Worm (Caenorhabditis elegans) whole organism, L3 larva: ENCODE measurements around the gene Y94H6A.12.

Experiments
- R02D3.7 ChIP-seq: fragments of 150-350 bp; optimal IDR thresholded peaks from 2 replicates; lab custom pipeline; 2014; ENCODE audit warnings: missing biosample characterization, missing genetic modification characterization
- ZK546.5 ChIP-seq: sonication (generic microtip); optimal IDR thresholded peaks from 2 replicates; lab custom pipeline; 2017; ENCODE audit warnings: missing biosample characterization, missing genetic modification characterization
- aly-2 ChIP-seq: fragments of 150-350 bp; optimal IDR thresholded peaks from 2 replicates; lab custom pipeline; 2014; ENCODE audit warnings: missing biosample characterization, missing genetic modification characterization
- ceh-16 ChIP-seq: sonication (generic microtip); optimal IDR thresholded peaks from 2 replicates; lab custom pipeline; 2017; ENCODE audit warnings: missing biosample characterization, missing genetic modification characterization
- ceh-28 ChIP-seq: fragments of 150-350 bp; optimal IDR thresholded peaks from 2 replicates; lab custom pipeline; 2014; ENCODE audit warnings: missing biosample characterization, missing genetic modification reagents, missing genetic modification characterization
- ceh-82 ChIP-seq: fragments of 150-350 bp; optimal IDR thresholded peaks from 2 replicates; lab custom pipeline; 2014; ENCODE audit warnings: missing biosample characterization, missing genetic modification characterization
- ceh-9 ChIP-seq: sonication (generic microtip); optimal IDR thresholded peaks from 2 replicates; lab custom pipeline; 2018; ENCODE audit warnings: missing biosample characterization, missing genetic modification characterization
- daf-12 ChIP-seq: fragments of 150-350 bp; optimal IDR thresholded peaks from 2 replicates; lab custom pipeline; 2014; ENCODE audit warnings: missing biosample characterization, missing genetic modification reagents, missing genetic modification characterization
- egl-27 ChIP-seq: sonication (generic microtip); optimal IDR thresholded peaks from 4 replicates; lab custom pipeline; 2017; ENCODE audit warnings: missing biosample characterization, missing genetic modification reagents, missing genetic modification characterization
- egl-5 ChIP-seq: fragments of 150-350 bp; optimal IDR thresholded peaks from 2 replicates; lab custom pipeline; 2017; ENCODE audit warnings: missing biosample characterization, missing genetic modification reagents, missing genetic modification characterization, inconsistent platforms
- elt-1 ChIP-seq: fragments of 150-350 bp; optimal IDR thresholded peaks from 2 replicates; lab custom pipeline; 2014; ENCODE audit warnings: missing biosample characterization, missing genetic modification characterization
- elt-2 ChIP-seq: sonication (generic microtip); optimal IDR thresholded peaks from 2 replicates; lab custom pipeline; 2016; ENCODE audit warnings: missing genetic modification reagents, mild to moderate bottlenecking, missing genetic modification characterization, missing compliant biosample characterization
- elt-3 ChIP-seq, 3 experiments: fragments of 150-350 bp in 1 of 3; sonication (generic microtip) in 2 of 3; optimal IDR thresholded peaks; 2 replicates in 2 of 3; 4 replicates in 1 of 3; lab custom pipeline; 2014 to 2017; ENCODE audit warnings: missing biosample characterization in 3 of 3, missing genetic modification characterization in 3 of 3
- fkh-10 ChIP-seq: sonication (generic microtip); optimal IDR thresholded peaks from 2 replicates; lab custom pipeline; 2017; ENCODE audit warnings: missing biosample characterization, missing genetic modification reagents, missing genetic modification characterization
- fkh-2 ChIP-seq: fragments of 150-350 bp; optimal IDR thresholded peaks from 2 replicates; lab custom pipeline; 2014; ENCODE audit warnings: missing biosample characterization, missing genetic modification reagents, missing genetic modification characterization
- fos-1 ChIP-seq: fragments of 150-350 bp; optimal IDR thresholded peaks from 2 replicates; lab custom pipeline; 2014; ENCODE audit warnings: missing biosample characterization, missing genetic modification characterization
- hmg-11 ChIP-seq: sonication (generic microtip); optimal IDR thresholded peaks from 2 replicates; lab custom pipeline; 2016; ENCODE audit warnings: missing genetic modification characterization, missing compliant biosample characterization
- jun-1 ChIP-seq: fragments of 150-350 bp; optimal IDR thresholded peaks from 2 replicates; lab custom pipeline; 2014; ENCODE audit warnings: missing biosample characterization, missing genetic modification reagents, missing genetic modification characterization
- lin-15B ChIP-seq: fragments of 150-350 bp; optimal IDR thresholded peaks from 2 replicates; lab custom pipeline; 2014; ENCODE audit warnings: missing biosample characterization, missing genetic modification characterization
- lin-39 ChIP-seq: fragments of 150-350 bp; optimal IDR thresholded peaks from 2 replicates; lab custom pipeline; 2018; ENCODE audit warnings: missing biosample characterization, missing genetic modification reagents, missing genetic modification characterization
- lsy-12 ChIP-seq: sonication (generic microtip); optimal IDR thresholded peaks from 2 replicates; lab custom pipeline; 2016; ENCODE audit warnings: mild to moderate bottlenecking, missing genetic modification characterization, missing compliant biosample characterization
- mdl-1 ChIP-seq: fragments of 150-350 bp; optimal IDR thresholded peaks from 2 replicates; lab custom pipeline; 2014; ENCODE audit warnings: missing biosample characterization, missing genetic modification characterization
- mml-1 ChIP-seq: fragments of 150-350 bp; sonication (generic microtip); optimal IDR thresholded peaks from 3 replicates; lab custom pipeline; 2014; ENCODE audit warnings: missing biosample characterization, missing genetic modification characterization
- nfya-1 ChIP-seq: sonication (generic microtip); optimal IDR thresholded peaks from 2 replicates; lab custom pipeline; 2017; ENCODE audit warnings: missing genetic modification characterization, mild to moderate bottlenecking, missing compliant biosample characterization, antibody characterized with exemption, moderate library complexity; ENCODE audit not compliant: insufficient read depth
- nhr-11 ChIP-seq: fragments of 150-350 bp; optimal IDR thresholded peaks from 2 replicates; lab custom pipeline; 2014; ENCODE audit warnings: missing biosample characterization, missing genetic modification characterization
- nhr-23 ChIP-seq: fragments of 150-350 bp; optimal IDR thresholded peaks from 2 replicates; lab custom pipeline; 2014; ENCODE audit warnings: missing biosample characterization, missing genetic modification reagents, missing genetic modification characterization
- nhr-25 ChIP-seq: sonication (generic microtip); optimal IDR thresholded peaks from 2 replicates; lab custom pipeline; 2017; ENCODE audit warnings: missing biosample characterization, missing genetic modification characterization
- nhr-28 ChIP-seq: fragments of 150-350 bp; optimal IDR thresholded peaks from 2 replicates; lab custom pipeline; 2014; ENCODE audit warnings: missing biosample characterization, missing genetic modification characterization
- nhr-43 ChIP-seq: sonication (generic microtip); optimal IDR thresholded peaks from 2 replicates; lab custom pipeline; 2016; ENCODE audit warnings: mild to moderate bottlenecking, missing genetic modification characterization, missing compliant biosample characterization; ENCODE audit not compliant: poor library complexity, severe bottlenecking
- nhr-67 ChIP-seq: fragments of 150-350 bp; optimal IDR thresholded peaks from 2 replicates; lab custom pipeline; 2014; ENCODE audit warnings: missing biosample characterization, missing genetic modification characterization
- nhr-76 ChIP-seq: fragments of 150-350 bp; sonication (generic microtip); optimal IDR thresholded peaks from 5 replicates; lab custom pipeline; 2014; ENCODE audit warnings: missing biosample characterization, missing genetic modification characterization
- nhr-77 ChIP-seq: fragments of 150-350 bp; optimal IDR thresholded peaks from 2 replicates; lab custom pipeline; 2014; ENCODE audit warnings: missing biosample characterization, missing genetic modification characterization
- pha-4 ChIP-seq: fragments of 150-350 bp; optimal IDR thresholded peaks from 2 replicates; lab custom pipeline; 2014; ENCODE audit warnings: missing biosample characterization, missing genetic modification reagents, missing genetic modification characterization
- pqm-1 ChIP-seq: fragments of 150-350 bp; optimal IDR thresholded peaks from 2 replicates; lab custom pipeline; 2017; ENCODE audit warnings: missing biosample characterization, missing genetic modification characterization, inconsistent platforms
- sea-2 ChIP-seq: fragments of 150-350 bp; sonication (generic microtip); optimal IDR thresholded peaks from 4 replicates; lab custom pipeline; 2014; ENCODE audit warnings: missing biosample characterization, missing genetic modification reagents, missing genetic modification characterization
- skn-1 ChIP-seq: fragments of 150-350 bp; optimal IDR thresholded peaks from 2 replicates; lab custom pipeline; 2014; ENCODE audit warnings: missing biosample characterization, missing genetic modification characterization
- snpc-4 ChIP-seq: fragments of 150-350 bp; optimal IDR thresholded peaks from 2 replicates; lab custom pipeline; 2014; ENCODE audit warnings: missing biosample characterization, missing genetic modification characterization
- tbx-2 ChIP-seq: sonication (generic microtip); optimal IDR thresholded peaks from 2 replicates; lab custom pipeline; 2016; ENCODE audit warnings: mild to moderate bottlenecking, missing genetic modification characterization, missing compliant biosample characterization
- unc-62 ChIP-seq: fragments of 150-350 bp; sonication (generic microtip); optimal IDR thresholded peaks from 4 replicates; lab custom pipeline; 2014; ENCODE audit warnings: missing biosample characterization, missing genetic modification reagents, missing genetic modification characterization
- zag-1 ChIP-seq: fragments of 150-350 bp; optimal IDR thresholded peaks from 2 replicates; lab custom pipeline; 2014; ENCODE audit warnings: missing biosample characterization, missing genetic modification characterization
- ztf-11 ChIP-seq: fragments of 150-350 bp; optimal IDR thresholded peaks from 2 replicates; lab custom pipeline; 2014; ENCODE audit warnings: missing biosample characterization, missing genetic modification characterization
- ztf-4 ChIP-seq: fragments of 150-350 bp; optimal IDR thresholded peaks from 2 replicates; lab custom pipeline; 2014; ENCODE audit warnings: missing biosample characterization, missing genetic modification characterization

Gene Y94H6A.12

DNA sequence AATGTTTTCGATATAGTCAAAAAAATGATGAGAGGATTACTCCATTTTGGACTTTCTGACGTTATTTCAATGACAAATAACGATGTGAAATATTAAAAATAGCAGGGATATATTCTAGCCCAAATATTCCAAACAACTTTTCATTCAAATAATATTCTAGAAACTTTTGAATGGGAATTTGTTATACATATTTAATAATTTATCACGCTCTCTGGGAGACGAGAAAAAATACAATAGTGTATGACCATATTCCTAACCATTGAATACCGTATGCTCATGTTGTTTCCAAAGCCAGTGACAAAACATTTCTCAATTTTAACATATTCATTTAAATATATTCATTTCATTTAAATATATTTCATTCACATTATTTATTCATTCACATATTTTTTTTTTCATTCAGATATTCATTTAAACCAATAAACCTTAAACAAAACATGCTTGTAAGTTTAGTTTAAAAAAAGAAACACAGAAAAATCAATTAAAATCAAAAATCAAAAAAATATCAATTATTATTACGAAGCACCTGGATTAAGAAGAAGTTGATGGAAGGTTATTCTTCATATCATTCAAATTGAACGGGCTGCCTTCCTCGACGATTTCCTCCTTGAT, 3.1 kb downstream of the Y94H6A.12 start:
- no peak for TF ChIP-seq nhr-67
- peak; percentile 39 for TF ChIP-seq pha-4 (tag; lab: Kevin White, UChicago)
- TF ChIP-seq egl-5 (tag; lab: Kevin White, UChicago) = no peak
- no peak for TF ChIP-seq nhr-25 (tag; lab: Kevin White, UChicago)
- peak; percentile 52 for TF ChIP-seq fos-1 (tag; lab: Kevin White, UChicago)
- TF ChIP-seq ceh-16 = no peak
- no peak for TF ChIP-seq zag-1 (tag; lab: Kevin White, UChicago)
- no peak for TF ChIP-seq hmg-11 (tag; lab: Kevin White, UChicago)
- TF ChIP-seq ztf-11 (tag; lab: Kevin White, UChicago) = no peak
- peak; percentile 55 for TF ChIP-seq elt-2
- TF ChIP-seq jun-1 (tag; lab: Kevin White, UChicago) = no peak
- no peak for TF ChIP-seq nhr-28 (tag; lab: Kevin White, UChicago)

DNA sequence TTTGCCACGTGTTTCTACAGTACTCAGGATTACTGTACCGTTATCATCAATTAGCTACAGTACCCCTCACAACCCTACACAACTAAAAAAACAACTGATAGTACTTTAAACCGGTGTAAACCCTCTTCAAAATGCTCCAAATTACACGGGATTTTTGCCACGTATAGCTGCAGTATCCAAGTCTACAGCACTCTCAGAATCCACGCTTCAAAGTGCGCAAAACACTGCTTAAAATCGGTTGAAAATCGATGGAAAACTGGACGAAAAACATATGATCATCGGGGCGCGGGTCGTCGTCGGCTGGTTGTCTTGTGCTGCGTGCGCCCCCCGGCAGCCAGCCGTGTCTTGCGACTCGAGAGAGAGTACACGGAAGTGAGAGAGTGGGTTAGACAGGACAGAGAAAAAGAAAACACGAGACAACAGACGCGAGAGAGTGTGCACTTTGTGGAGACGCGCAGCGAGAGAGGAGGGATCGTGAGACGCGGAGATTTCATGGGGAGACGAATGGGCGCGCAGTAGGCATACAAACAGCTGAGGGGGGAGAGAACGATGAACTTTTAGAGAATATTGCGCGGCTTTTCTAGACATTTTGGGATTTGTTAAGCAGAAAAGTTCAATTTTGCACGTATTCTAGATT, 4.4 kb downstream of the Y94H6A.12 start:
- TF ChIP-seq ztf-4 (no peak), nhr-11 (tag; lab: Kevin White, UChicago) (peak; percentile 50), skn-1 (tag; lab: Kevin White, UChicago) (peak; percentile 17), ztf-11 (tag; lab: Kevin White, UChicago) (no peak), R02D3.7 (peak; percentile 45), lin-15B (tag; lab: Kevin White, UChicago) (peak; percentile 81), ceh-28 (tag; lab: Kevin White, UChicago) (peak; percentile 73), ZK546.5 (tag; lab: Kevin White, UChicago) (no peak), fkh-10 (GFP tag; lab: Kevin White, UChicago) (peak; percentile 78), tbx-2 (tag; lab: Kevin White, UChicago) (peak; percentile 64), hmg-11 (tag; lab: Kevin White, UChicago) (peak; percentile 99), ceh-82 (tag; lab: Kevin White, UChicago) (no peak), snpc-4 (tag; lab: Kevin White, UChicago) (peak; percentile 58), ceh-9 (no peak), mdl-1 (peak; percentile 86), unc-62 (GFP tag; lab: Kevin White, UChicago) (no peak), fkh-2 (tag; lab: Kevin White, UChicago) (no peak), nhr-28 (tag; lab: Kevin White, UChicago) (no peak), sea-2 (no peak), elt-1 (tag; lab: Kevin White, UChicago) (peak; percentile 17), nfya-1 (tag; lab: Kevin White, UChicago) (peak; percentile 94), egl-27 (tag; lab: Kevin White, UChicago) (peak; percentile 39), fos-1 (tag; lab: Kevin White, UChicago) (no peak), jun-1 (tag; lab: Kevin White, UChicago) (peak; percentile 87), elt-3 (tag; optimal IDR thresholded peaks at IDR 0.05; lab: Kevin White, UChicago) (no peak), lin-39 (peak; percentile 92), nhr-76 (tag; lab: Kevin White, UChicago) (no peak), nhr-25 (tag; lab: Kevin White, UChicago) (peak; percentile 48), elt-2 (peak; percentile 57), nhr-23 (tag; lab: Kevin White, UChicago) (peak; percentile 71), pha-4 (tag; lab: Kevin White, UChicago) (peak; percentile 83), mml-1 (tag; lab: Kevin White, UChicago) (no peak), aly-2 (tag; lab: Kevin White, UChicago) (no peak), zag-1 (tag; lab: Kevin White, UChicago) (no peak), pqm-1 (tag; lab: Kevin White, UChicago) (peak; percentile 35), nhr-77 (no peak), daf-12 (tag; lab: Kevin White, UChicago) (no peak), lsy-12 (tag; lab: Kevin White, UChicago) (peak; percentile 53), nhr-43 (peak; percentile 60)
